Worm (Caenorhabditis elegans): Measurements from ENCODE around the gene gbb-2.

DNA sequence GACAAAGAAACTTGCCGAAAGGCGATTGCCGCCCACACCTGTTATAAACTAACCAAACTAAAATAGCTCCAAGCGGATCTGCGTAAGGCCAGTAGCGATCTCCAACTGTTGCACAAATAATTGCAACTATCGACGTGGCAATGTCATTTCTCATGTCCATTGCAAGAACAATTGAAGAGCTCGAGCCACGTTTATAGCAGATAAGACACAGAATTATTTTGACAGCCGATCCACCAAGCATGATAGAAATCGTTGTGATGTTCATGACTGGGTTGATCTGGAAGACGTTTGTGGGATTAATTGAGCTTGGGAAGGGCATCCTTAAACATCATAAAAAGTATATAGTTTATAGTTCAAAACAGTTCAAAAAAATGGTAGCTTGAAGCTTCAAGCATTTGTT, 36.4 kb upstream of the gbb-2 start:
- no peak for TF ChIP-seq lin-11 (tag; optimal IDR thresholded peaks at IDR 0.05)
- TF ChIP-seq pag-3 (tag; optimal IDR thresholded peaks at IDR 0.05; ENCODE audit: borderline replicate concordance): no peak
- no peak for TF ChIP-seq tbx-2 (tag; optimal IDR thresholded peaks at IDR 0.05)
- TF ChIP-seq ama-1 (optimal IDR thresholded peaks at IDR 0.05): no peak
- TF ChIP-seq unc-86 (tag; optimal IDR thresholded peaks at IDR 0.05): no peak
- TF ChIP-seq rnt-1 (tag; optimal IDR thresholded peaks at IDR 0.05): no peak
